Fruit fly (Drosophila melanogaster) Kc167 (cell line): ENCODE data around the gene Jon99Fii.

Experiments
- h ChIP-seq: fragments of >200 bp; optimal IDR thresholded peaks from 3 replicates; lab custom pipeline; 2018; ENCODE audit warnings: missing external identifiers
- psq ChIP-seq: fragments of >200 bp; optimal IDR thresholded peaks from 2 replicates; lab custom pipeline; 2017; ENCODE audit warnings: missing external identifiers

dm6 chr3R:30488663-30489062 is 935 bp upstream of the Jon99Fii start, which contains the start of gene Jon99Fi:
- TF ChIP-seq h (lab: Kevin White, UChicago) (no peak), psq (no peak)
